Worm (Caenorhabditis elegans): ENCODE measurements around the gene C53D6.10.

DNA sequence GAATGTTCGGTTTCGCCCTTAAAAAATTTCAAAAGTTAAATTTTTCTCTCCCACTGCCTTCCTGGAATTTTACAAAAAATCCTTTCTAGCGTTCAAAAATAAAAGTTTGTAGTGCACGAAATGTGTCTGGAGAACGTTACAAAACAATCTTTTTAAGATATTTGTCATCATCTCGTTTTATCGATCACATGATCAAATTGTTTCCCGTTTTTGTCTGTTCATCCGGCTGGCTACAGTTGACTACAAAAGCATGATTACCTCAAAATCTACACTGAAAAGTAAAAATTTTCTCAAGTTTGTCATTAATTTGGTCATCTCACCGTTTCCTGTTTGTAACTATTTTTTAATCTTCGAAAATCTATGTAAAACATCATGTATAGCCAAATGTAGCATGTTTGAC is 16.8 kb upstream of the C53D6.10 start:
- TF ChIP-seq snpc-4 (tag; optimal IDR thresholded peaks at IDR 0.05) (no peak), elt-1 (tag; optimal IDR thresholded peaks at IDR 0.05; ENCODE audit: borderline replicate concordance, insufficient read depth) (no peak), blmp-1 (tag; optimal IDR thresholded peaks at IDR 0.05) (no peak), nhr-12 (tag; optimal IDR thresholded peaks at IDR 0.05) (no peak), elt-3 (tag; optimal IDR thresholded peaks at IDR 0.05) (no peak), unc-120 (tag; optimal IDR thresholded peaks at IDR 0.05; ENCODE audit: poor library complexity, severe bottlenecking) (no peak), nhr-237 (tag; optimal IDR thresholded peaks at IDR 0.05) (no peak), ztf-11 (tag; optimal IDR thresholded peaks at IDR 0.05) (no peak), mab-5 (tag; optimal IDR thresholded peaks at IDR 0.05) (no peak), sptf-1 (tag; optimal IDR thresholded peaks at IDR 0.05) (no peak), bed-3 (GFP tag; optimal IDR thresholded peaks at IDR 0.05) (no peak), unc-39 (tag; optimal IDR thresholded peaks at IDR 0.05) (no peak), unc-62 (GFP tag; optimal IDR thresholded peaks at IDR 0.05) (no peak)

Data from whole organism, mixed stage, embryonic.